Worm (Caenorhabditis elegans) whole organism, L2 larva: Measurements from ENCODE around the gene ZK488.5.

Experiments
- C34F6.9 ChIP-seq: fragments of 150-350 bp; optimal IDR thresholded peaks from 2 replicates; lab custom pipeline; 2014; ENCODE audit warnings: missing biosample characterization, missing genetic modification characterization
- F13H6.1 ChIP-seq: sonication (generic microtip); optimal IDR thresholded peaks from 2 replicates; lab custom pipeline; 2016; ENCODE audit warnings: missing genetic modification characterization, missing compliant biosample characterization
- R02D3.7 ChIP-seq: fragments of 150-350 bp; optimal IDR thresholded peaks from 2 replicates; lab custom pipeline; 2014; ENCODE audit warnings: missing biosample characterization, missing genetic modification characterization
- Y55F3AM.14 ChIP-seq: fragments of 200-800 bp; sonication (Bioruptor generic); optimal IDR thresholded peaks from 2 replicates; lab custom pipeline; 2018; ENCODE audit warnings: mild to moderate bottlenecking, missing genetic modification characterization, missing compliant biosample characterization
- alr-1 ChIP-seq: fragments of 150-350 bp; optimal IDR thresholded peaks from 2 replicates; lab custom pipeline; 2014; ENCODE audit warnings: missing biosample characterization, missing genetic modification characterization
- ceh-16 ChIP-seq: fragments of 150-350 bp; optimal IDR thresholded peaks from 2 replicates; lab custom pipeline; 2014; ENCODE audit warnings: missing biosample characterization, missing genetic modification characterization
- ceh-82 ChIP-seq: fragments of 150-350 bp; optimal IDR thresholded peaks from 2 replicates; lab custom pipeline; 2014; ENCODE audit warnings: missing biosample characterization, missing genetic modification characterization
- crh-2 ChIP-seq: sonication (generic microtip); optimal IDR thresholded peaks from 2 replicates; lab custom pipeline; 2017; ENCODE audit warnings: missing biosample characterization, missing genetic modification characterization
- dmd-4 ChIP-seq: sonication (generic microtip); optimal IDR thresholded peaks from 2 replicates; lab custom pipeline; 2017; ENCODE audit warnings: missing biosample characterization, missing genetic modification characterization
- egl-27 ChIP-seq: sonication (generic microtip); optimal IDR thresholded peaks from 3 replicates; lab custom pipeline; 2017; ENCODE audit warnings: missing biosample characterization, missing genetic modification reagents, missing genetic modification characterization
- elt-1 ChIP-seq: fragments of 150-350 bp; optimal IDR thresholded peaks from 2 replicates; lab custom pipeline; 2014; ENCODE audit warnings: missing biosample characterization, missing genetic modification characterization
- elt-3 ChIP-seq: sonication (generic microtip); optimal IDR thresholded peaks from 2 replicates; lab custom pipeline; 2017; ENCODE audit warnings: missing biosample characterization, missing genetic modification characterization
- gmeb-1 ChIP-seq: fragments of 150-350 bp; optimal IDR thresholded peaks from 2 replicates; lab custom pipeline; 2014; ENCODE audit warnings: missing biosample characterization, missing genetic modification characterization
- lin-11 ChIP-seq: fragments of 150-350 bp; sonication (generic microtip); optimal IDR thresholded peaks from 2 replicates; lab custom pipeline; 2014; ENCODE audit warnings: missing biosample characterization, missing genetic modification characterization, inconsistent platforms, mixed read lengths
- lin-13 ChIP-seq: fragments of 150-350 bp; optimal IDR thresholded peaks from 2 replicates; lab custom pipeline; 2014; ENCODE audit warnings: missing biosample characterization, missing genetic modification reagents, missing genetic modification characterization
- lin-39 ChIP-seq: fragments of 150-350 bp; optimal IDR thresholded peaks from 2 replicates; lab custom pipeline; 2014; ENCODE audit warnings: missing biosample characterization, missing genetic modification reagents, missing genetic modification characterization
- mab-5 ChIP-seq: fragments of 150-350 bp; optimal IDR thresholded peaks from 2 replicates; lab custom pipeline; 2014; ENCODE audit warnings: missing biosample characterization, missing genetic modification characterization
- mbf-1 ChIP-seq: sonication (generic microtip); optimal IDR thresholded peaks from 2 replicates; lab custom pipeline; 2017; ENCODE audit warnings: missing biosample characterization, missing genetic modification characterization
- mdl-1 ChIP-seq, 2 experiments: fragments of 150-350 bp in 1 of 2; sonication (generic microtip) in 1 of 2; optimal IDR thresholded peaks; 2 replicates each; lab custom pipeline; 2017; ENCODE audit warnings: missing biosample characterization in 2 of 2, missing genetic modification characterization in 2 of 2
- nhr-10 ChIP-seq: sonication (generic microtip); optimal IDR thresholded peaks from 2 replicates; lab custom pipeline; 2017; ENCODE audit warnings: missing biosample characterization, missing genetic modification characterization
- nhr-129 ChIP-seq: fragments of 150-350 bp; optimal IDR thresholded peaks from 2 replicates; lab custom pipeline; 2014; ENCODE audit warnings: missing biosample characterization, missing genetic modification characterization
- nhr-21 ChIP-seq: fragments of 150-350 bp; optimal IDR thresholded peaks from 2 replicates; lab custom pipeline; 2014; ENCODE audit warnings: missing biosample characterization, missing genetic modification characterization
- nhr-237 ChIP-seq: fragments of 150-350 bp; optimal IDR thresholded peaks from 2 replicates; lab custom pipeline; 2014; ENCODE audit warnings: missing biosample characterization, missing genetic modification characterization
- nhr-6 ChIP-seq: fragments of 150-350 bp; optimal IDR thresholded peaks from 2 replicates; lab custom pipeline; 2014; ENCODE audit warnings: missing biosample characterization, missing genetic modification characterization
- nhr-77 ChIP-seq: fragments of 150-350 bp; optimal IDR thresholded peaks from 2 replicates; lab custom pipeline; 2014; ENCODE audit warnings: missing biosample characterization, missing genetic modification characterization
- peb-1 ChIP-seq: fragments of 150-350 bp; optimal IDR thresholded peaks from 2 replicates; lab custom pipeline; 2014; ENCODE audit warnings: missing biosample characterization, missing genetic modification characterization
- sem-4 ChIP-seq: fragments of 150-350 bp; optimal IDR thresholded peaks from 2 replicates; lab custom pipeline; 2014; ENCODE audit warnings: missing biosample characterization, missing genetic modification reagents, missing genetic modification characterization
- skn-1 ChIP-seq: sonication (generic microtip); optimal IDR thresholded peaks from 2 replicates; lab custom pipeline; 2017; ENCODE audit warnings: missing biosample characterization, missing genetic modification characterization
- snpc-4 ChIP-seq: fragments of 150-350 bp; optimal IDR thresholded peaks from 2 replicates; lab custom pipeline; 2014; ENCODE audit warnings: missing biosample characterization, missing genetic modification characterization
- unc-39 ChIP-seq: fragments of 150-350 bp; optimal IDR thresholded peaks from 2 replicates; lab custom pipeline; 2014; ENCODE audit warnings: missing biosample characterization, missing genetic modification characterization
- unc-62 ChIP-seq: fragments of 150-350 bp; optimal IDR thresholded peaks from 2 replicates; lab custom pipeline; 2014; ENCODE audit warnings: missing biosample characterization, missing genetic modification reagents, missing genetic modification characterization
- zag-1 ChIP-seq: fragments of 150-350 bp; optimal IDR thresholded peaks from 2 replicates; lab custom pipeline; 2014; ENCODE audit warnings: missing biosample characterization, missing genetic modification characterization
- ztf-1 ChIP-seq: fragments of 200-800 bp; sonication (Bioruptor generic); conservative IDR thresholded peaks from 2 replicates; pipeline ENCODE4 v1.3.6; 2022; ENCODE audit warnings: missing genetic modification characterization, missing compliant biosample characterization
- ztf-4 ChIP-seq: fragments of 150-350 bp; optimal IDR thresholded peaks from 2 replicates; lab custom pipeline; 2014; ENCODE audit warnings: missing biosample characterization, missing genetic modification characterization

Gene ZK488.5

ce11 chrV:620987-621386 lies 27.9 kb downstream of the ZK488.5 start:
- TF ChIP-seq gmeb-1 (tag; lab: Kevin White, UChicago) (no peak), unc-62 (no peak), ceh-16 (no peak), lin-11 (tag; lab: Kevin White, UChicago) (no peak), nhr-237 (no peak), Y55F3AM.14 (GFP tag; lab: Kevin White, UChicago) (no peak), nhr-21 (no peak), elt-1 (tag; lab: Kevin White, UChicago) (no peak), sem-4 (tag; lab: Kevin White, UChicago) (no peak), ceh-82 (tag; lab: Kevin White, UChicago) (no peak), unc-39 (tag; lab: Kevin White, UChicago) (no peak), mab-5 (no peak), ztf-4 (tag; lab: Kevin White, UChicago) (no peak)
- TF ChIP-seq, all 48 proteins: peak for 0

DNA sequence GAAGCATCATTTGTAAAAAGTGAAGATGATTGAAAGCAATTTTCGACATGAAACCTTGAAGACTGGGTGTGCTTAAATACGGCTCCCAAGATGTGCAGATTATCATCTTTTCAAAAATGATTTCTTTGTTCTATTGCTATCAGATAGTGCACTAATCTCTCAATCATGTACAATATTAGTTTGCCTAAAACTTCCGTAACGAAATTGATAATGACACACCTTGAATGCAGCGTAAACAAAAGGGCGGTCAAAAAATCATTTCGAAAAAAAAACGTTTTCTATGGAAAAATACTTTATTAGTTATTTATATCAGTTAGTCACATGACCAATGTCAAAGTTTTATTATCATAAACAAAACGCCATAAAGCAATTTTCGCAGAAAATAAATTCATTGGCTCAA lies 29.8 kb downstream of the ZK488.5 start, which contains the start of gene F48G7.5:
Gene F48G7.5, minus strand, starts transcription at position 34 of the 400 bp plus-strand sequence.
- TF ChIP-seq nhr-129 (tag; lab: Kevin White, UChicago) (no peak), zag-1 (no peak), Y55F3AM.14 (GFP tag; lab: Kevin White, UChicago) (no peak), mdl-1 (tag; optimal IDR thresholded peaks at IDR 0.05; lab: Kevin White, UChicago) (no peak), skn-1 (no peak), egl-27 (tag; lab: Kevin White, UChicago) (no peak), mbf-1 (no peak), elt-3 (tag; lab: Kevin White, UChicago) (no peak), R02D3.7 (tag; lab: Kevin White, UChicago) (no peak)
- TF ChIP-seq, all 48 proteins: peak for 0

ce11 chrV:624922-625321 lies 31.9 kb downstream of the ZK488.5 start, which contains the start of gene srt-17:
Gene srt-17, minus strand, starts transcription at chrV:625022.
- no peak for TF ChIP-seq F13H6.1 (tag; lab: Kevin White, UChicago)
- no peak for TF ChIP-seq unc-39 (tag; lab: Kevin White, UChicago)
- TF ChIP-seq ceh-16 = no peak
- no peak for TF ChIP-seq egl-27 (tag; lab: Kevin White, UChicago)
- TF ChIP-seq ceh-82 (tag; lab: Kevin White, UChicago) = no peak
- no peak for TF ChIP-seq peb-1 (tag; lab: Kevin White, UChicago)

DNA sequence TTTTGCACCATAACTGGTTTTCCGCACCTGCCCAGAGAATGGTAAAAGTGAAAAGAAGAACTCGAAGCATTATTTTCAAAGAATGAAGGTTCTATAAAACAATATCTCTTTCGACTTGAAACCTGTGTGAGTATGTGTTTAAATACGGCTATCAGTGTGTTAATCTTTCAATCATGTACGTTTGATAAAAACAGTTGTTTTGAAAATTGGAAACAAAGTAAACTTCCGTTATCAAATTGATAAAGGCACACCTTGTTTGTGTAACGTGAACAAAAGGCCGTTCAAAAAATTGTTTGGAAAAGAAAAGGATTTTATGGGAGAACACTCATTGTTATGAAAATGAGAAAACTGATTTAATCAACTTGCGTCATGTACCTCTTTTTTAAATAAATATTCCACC lies 33.3 kb downstream of the ZK488.5 start, which contains the start of gene F48G7.7:
Gene F48G7.7, minus strand, starts transcription at position 101 of the 400 bp plus-strand sequence.
- TF ChIP-seq ceh-82 (tag; lab: Kevin White, UChicago) (no peak), C34F6.9 (tag; lab: Kevin White, UChicago) (no peak), lin-39 (no peak), sem-4 (tag; lab: Kevin White, UChicago) (no peak), mbf-1 (no peak), unc-39 (tag; lab: Kevin White, UChicago) (no peak), nhr-77 (tag; lab: Kevin White, UChicago) (no peak), egl-27 (tag; lab: Kevin White, UChicago) (no peak), elt-1 (tag; lab: Kevin White, UChicago) (no peak), ztf-1 (GFP tag; lab: Robert Waterston, UW) (no peak), ztf-4 (tag; lab: Kevin White, UChicago) (no peak), lin-13 (GFP tag; lab: Kevin White, UChicago) (no peak), nhr-21 (no peak), nhr-6 (tag; lab: Kevin White, UChicago) (no peak), dmd-4 (tag; lab: Kevin White, UChicago) (no peak), alr-1 (tag; lab: Kevin White, UChicago) (no peak), snpc-4 (tag; lab: Kevin White, UChicago) (no peak), crh-2 (tag; lab: Kevin White, UChicago) (no peak)

DNA sequence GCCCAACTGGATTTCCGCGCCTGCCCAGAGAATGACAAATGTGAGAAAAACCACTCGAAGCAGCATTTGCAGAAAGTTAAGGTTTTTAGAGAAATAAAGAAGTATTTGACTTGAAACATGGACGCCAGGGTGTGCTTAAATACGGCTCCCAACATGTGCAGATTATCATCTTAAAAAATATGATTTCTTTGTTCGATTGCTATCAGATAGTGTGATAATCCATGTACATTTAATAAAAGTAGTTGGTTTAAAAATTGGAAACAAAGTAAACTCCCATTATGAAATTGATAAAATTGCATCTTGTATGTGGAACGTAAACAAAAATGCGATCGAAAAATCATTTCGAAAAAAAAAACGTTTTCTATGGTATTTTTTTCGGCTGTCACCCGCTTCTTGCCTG lies 34.5 kb downstream of the ZK488.5 start, which contains the start of gene F48G7.8:
Gene F48G7.8, minus strand, starts transcription at position 101 of the 400 bp plus-strand sequence.
- TF ChIP-seq zag-1 = no peak
- TF ChIP-seq nhr-129 (tag; lab: Kevin White, UChicago) = no peak
- no peak for TF ChIP-seq nhr-21
- TF ChIP-seq crh-2 (tag; lab: Kevin White, UChicago) = no peak
- TF ChIP-seq nhr-10 (tag; lab: Kevin White, UChicago) = no peak
- no peak for TF ChIP-seq mbf-1
- TF ChIP-seq gmeb-1 (tag; lab: Kevin White, UChicago) = no peak
- TF ChIP-seq Y55F3AM.14 (GFP tag; lab: Kevin White, UChicago) = no peak
- no peak for TF ChIP-seq unc-39 (tag; lab: Kevin White, UChicago)
- TF ChIP-seq skn-1 = no peak
- no peak for TF ChIP-seq ceh-16
- TF ChIP-seq sem-4 (tag; lab: Kevin White, UChicago) = no peak
- no peak for TF ChIP-seq snpc-4 (tag; lab: Kevin White, UChicago)
- TF ChIP-seq, all 48 proteins: peak for 0
